Worm (Caenorhabditis elegans) whole organism, L3 larva: Measurements from ENCODE around the gene cthd-1.

Experiments used
- ceh-16 ChIP-seq: sonication (generic microtip); optimal IDR thresholded peaks from 2 replicates; lab custom pipeline; 2017; ENCODE audit warnings: missing biosample characterization, missing genetic modification characterization
- egl-27 ChIP-seq: sonication (generic microtip); optimal IDR thresholded peaks from 4 replicates; lab custom pipeline; 2017; ENCODE audit warnings: missing biosample characterization, missing genetic modification reagents, missing genetic modification characterization
- elt-3 ChIP-seq, 3 experiments: fragments of 150-350 bp in 1 of 3; sonication (generic microtip) in 2 of 3; optimal IDR thresholded peaks; 2 replicates in 2 of 3; 4 replicates in 1 of 3; lab custom pipeline; 2014 to 2017; ENCODE audit warnings: missing biosample characterization in 3 of 3, missing genetic modification characterization in 3 of 3
- fkh-10 ChIP-seq: sonication (generic microtip); optimal IDR thresholded peaks from 2 replicates; lab custom pipeline; 2017; ENCODE audit warnings: missing biosample characterization, missing genetic modification reagents, missing genetic modification characterization
- lin-39 ChIP-seq: fragments of 150-350 bp; optimal IDR thresholded peaks from 2 replicates; lab custom pipeline; 2018; ENCODE audit warnings: missing biosample characterization, missing genetic modification reagents, missing genetic modification characterization
- mdl-1 ChIP-seq: fragments of 150-350 bp; optimal IDR thresholded peaks from 2 replicates; lab custom pipeline; 2014; ENCODE audit warnings: missing biosample characterization, missing genetic modification characterization
- nhr-25 ChIP-seq: sonication (generic microtip); optimal IDR thresholded peaks from 2 replicates; lab custom pipeline; 2017; ENCODE audit warnings: missing biosample characterization, missing genetic modification characterization
- nhr-76 ChIP-seq: fragments of 150-350 bp; sonication (generic microtip); optimal IDR thresholded peaks from 5 replicates; lab custom pipeline; 2014; ENCODE audit warnings: missing biosample characterization, missing genetic modification characterization
- unc-39 ChIP-seq: sonication (generic microtip); optimal IDR thresholded peaks from 4 replicates; lab custom pipeline; 2017; ENCODE audit warnings: missing biosample characterization, missing genetic modification characterization
- zag-1 ChIP-seq: fragments of 150-350 bp; optimal IDR thresholded peaks from 2 replicates; lab custom pipeline; 2014; ENCODE audit warnings: missing biosample characterization, missing genetic modification characterization
- ztf-11 ChIP-seq: fragments of 150-350 bp; optimal IDR thresholded peaks from 2 replicates; lab custom pipeline; 2014; ENCODE audit warnings: missing biosample characterization, missing genetic modification characterization

DNA sequence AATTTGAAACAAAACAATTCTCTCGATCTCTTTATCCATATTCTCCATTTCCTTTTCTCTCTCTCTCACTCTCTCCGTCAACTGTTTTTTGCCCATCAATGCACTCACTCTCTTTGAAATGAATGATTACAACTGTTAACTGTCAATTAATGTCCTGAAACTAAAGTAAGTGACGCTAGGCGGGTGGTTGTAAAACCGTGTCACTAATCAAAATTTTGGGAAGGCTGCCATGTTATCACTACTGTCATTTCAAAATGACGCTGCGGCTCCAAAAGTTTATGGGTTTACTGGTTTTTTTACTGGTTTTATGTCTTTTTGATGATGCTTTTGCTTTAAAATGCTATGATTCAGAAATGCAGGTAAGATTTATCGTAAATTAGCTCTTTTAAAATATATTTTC, 1.1 kb downstream of the cthd-1 start, which contains the start of gene ZK287.9:
- no peak for TF ChIP-seq zag-1 (tag; lab: Kevin White, UChicago)
- TF ChIP-seq nhr-76 (tag; lab: Kevin White, UChicago), result no peak
- TF ChIP-seq nhr-25 (tag; lab: Kevin White, UChicago), result no peak
- TF ChIP-seq lin-39 (tag; lab: Kevin White, UChicago), result no peak
- TF ChIP-seq elt-3 (tag; optimal IDR thresholded peaks at IDR 0.05; lab: Kevin White, UChicago), result no peak
- no peak for TF ChIP-seq egl-27 (tag; lab: Kevin White, UChicago)
- TF ChIP-seq fkh-10 (GFP tag; lab: Kevin White, UChicago), result no peak
- no peak for TF ChIP-seq ceh-16 (tag; lab: Kevin White, UChicago)
- no peak for TF ChIP-seq mdl-1 (tag; lab: Kevin White, UChicago)
- TF ChIP-seq unc-39, result no peak
- no peak for TF ChIP-seq ztf-11 (tag; lab: Kevin White, UChicago)
